In genomic region chr3L:11341920-11342319, dm6 we compare ENCODE assay signal across 2 fruit fly cellular contexts.
TF ChIP-seq lines count a peak whose summit lies in the region.

No protein-coding gene starts in this region.

- TF ChIP-seq CTCF in whole organism, embryonic (GFP tag; optimal IDR thresholded peaks at IDR 0.05; lab: Kevin White, UChicago): no peak

TF ChIP-seq in whole organism, embryonic, 481 proteins besides CTCF, POLR2A, EP300 and RAD21 (continues in another document):
- TF ChIP-seq CG14667 (GFP tag; IDR thresholded peaks at IDR 0.05; lab: Robert Waterston, UW): no peak
- no peak for TF ChIP-seq Sry-δ (GFP tag; optimal IDR thresholded peaks at IDR 0.05; lab: Kevin White, UChicago)
- no peak for TF ChIP-seq cas (GFP tag; IDR thresholded peaks at IDR 0.05; lab: Robert Waterston, UW)
- no peak for TF ChIP-seq jumu (GFP tag; optimal IDR thresholded peaks at IDR 0.05; lab: Kevin White, UChicago)
- TF ChIP-seq sens (GFP tag; lab: Kevin White, UChicago): peak; percentile 63
- TF ChIP-seq Max (GFP tag; optimal IDR thresholded peaks at IDR 0.05; lab: Kevin White, UChicago): no peak
- no peak for TF ChIP-seq CG18011 (GFP tag; optimal IDR thresholded peaks at IDR 0.05; lab: Kevin White, UChicago)
- no peak for TF ChIP-seq CG11247 (GFP tag; IDR thresholded peaks at IDR 0.05; lab: Robert Waterston, UW)
- no peak for TF ChIP-seq pzg (GFP tag; optimal IDR thresholded peaks at IDR 0.05; lab: Kevin White, UChicago)
- TF ChIP-seq Sry-β (GFP tag; optimal IDR thresholded peaks at IDR 0.05; lab: Kevin White, UChicago): no peak
- no peak for TF ChIP-seq tup (GFP tag; optimal IDR thresholded peaks at IDR 0.05; lab: Kevin White, UChicago)
- TF ChIP-seq exex (tag; optimal IDR thresholded peaks at IDR 0.05; lab: Kevin White, UChicago): no peak
- TF ChIP-seq abd-A (tag; optimal IDR thresholded peaks at IDR 0.05; lab: Kevin White, UChicago): peak; percentile 41
- no peak for TF ChIP-seq CG4424 (GFP tag; optimal IDR thresholded peaks at IDR 0.05; lab: Kevin White, UChicago)
- no peak for TF ChIP-seq CG8290 (GFP tag; optimal IDR thresholded peaks at IDR 0.05; lab: Kevin White, UChicago)
- peak in 1 of 2 experiments; percentile 12 for TF ChIP-seq CG8290 (tag; optimal IDR thresholded peaks at IDR 0.05; lab: Kevin White, UChicago)
- TF ChIP-seq sd (tag; optimal IDR thresholded peaks at IDR 0.05; lab: Kevin White, UChicago): peak; percentile 19
- TF ChIP-seq prd (optimal IDR thresholded peaks at IDR 0.05; lab: Kevin White, UChicago): no peak
- TF ChIP-seq prd (GFP tag; IDR thresholded peaks at IDR 0.05; lab: Robert Waterston, UW): no peak
- no peak for TF ChIP-seq Hr78 (GFP tag; optimal IDR thresholded peaks at IDR 0.05; lab: Kevin White, UChicago)
- no peak for TF ChIP-seq br (optimal IDR thresholded peaks at IDR 0.05; lab: Kevin White, UChicago)
- no peak for TF ChIP-seq CG3407 (GFP tag; optimal IDR thresholded peaks at IDR 0.05; lab: Kevin White, UChicago)
- TF ChIP-seq chm (GFP tag; IDR thresholded peaks at IDR 0.05; lab: Robert Waterston, UW): 0 out of 2 replicates have a peak, but pooled peaks have one; percentile 34
- TF ChIP-seq Med (GFP tag; lab: Kevin White, UChicago): peak; percentile 55
- TF ChIP-seq chif (GFP tag; optimal IDR thresholded peaks at IDR 0.05; lab: Kevin White, UChicago): no peak
- no peak for TF ChIP-seq CG18262 (tag; optimal IDR thresholded peaks at IDR 0.05; lab: Kevin White, UChicago)
- no peak for TF ChIP-seq CG8359 (GFP tag; optimal IDR thresholded peaks at IDR 0.05; lab: Kevin White, UChicago; ENCODE audit: borderline replicate concordance)
- no peak for TF ChIP-seq Bteb2 (GFP tag; optimal IDR thresholded peaks at IDR 0.05; lab: Kevin White, UChicago)
- no peak for TF ChIP-seq nerfin-1 (tag; optimal IDR thresholded peaks at IDR 0.05; lab: Kevin White, UChicago)
- no peak for TF ChIP-seq ssp (GFP tag; IDR thresholded peaks at IDR 0.05; lab: Robert Waterston, UW)
- no peak for TF ChIP-seq HLH3B (GFP tag; IDR thresholded peaks at IDR 0.05; lab: Robert Waterston, UW)
- no peak for TF ChIP-seq CG11456 (GFP tag; IDR thresholded peaks at IDR 0.05; lab: Robert Waterston, UW)
- peak; percentile 54 for TF ChIP-seq gsb-n (tag; optimal IDR thresholded peaks at IDR 0.05; lab: Kevin White, UChicago)
- TF ChIP-seq Oaz (GFP tag; IDR thresholded peaks at IDR 0.05; lab: Robert Waterston, UW): no peak
- no peak for TF ChIP-seq Ssrp (tag; optimal IDR thresholded peaks at IDR 0.05; lab: Kevin White, UChicago)
- TF ChIP-seq Sin3A (optimal IDR thresholded peaks at IDR 0.05; lab: Kevin White, UChicago): no peak
- TF ChIP-seq stc (GFP tag; IDR thresholded peaks at IDR 0.05; lab: Robert Waterston, UW): no peak
- TF ChIP-seq Dek (tag; optimal IDR thresholded peaks at IDR 0.05; lab: Kevin White, UChicago): no peak
- no peak for TF ChIP-seq phol (tag; optimal IDR thresholded peaks at IDR 0.05; lab: Kevin White, UChicago)
- no peak for TF ChIP-seq CG8924 (tag; optimal IDR thresholded peaks at IDR 0.05; lab: Kevin White, UChicago)
- no peak for TF ChIP-seq ab (GFP tag; optimal IDR thresholded peaks at IDR 0.05; lab: Kevin White, UChicago)
- TF ChIP-seq gfzf (GFP tag; optimal IDR thresholded peaks at IDR 0.05; lab: Kevin White, UChicago): no peak
- no peak for TF ChIP-seq fru (optimal IDR thresholded peaks at IDR 0.05; lab: Kevin White, UChicago)
- TF ChIP-seq wdn (GFP tag; IDR thresholded peaks at IDR 0.05; lab: Robert Waterston, UW): no peak
- no peak for TF ChIP-seq Camta (GFP tag; optimal IDR thresholded peaks at IDR 0.05; lab: Kevin White, UChicago)
- no peak for TF ChIP-seq CG6683 (GFP tag; optimal IDR thresholded peaks at IDR 0.05; lab: Kevin White, UChicago)
- TF ChIP-seq Ets65A (GFP tag; lab: Kevin White, UChicago): peak; percentile 82
- no peak for TF ChIP-seq dimm (GFP tag; IDR thresholded peaks at IDR 0.05; lab: Robert Waterston, UW)
- no peak for TF ChIP-seq Dref (GFP tag; IDR thresholded peaks at IDR 0.05; lab: Robert Waterston, UW)
- no peak for TF ChIP-seq D19A (tag; optimal IDR thresholded peaks at IDR 0.05; lab: Kevin White, UChicago)

TF ChIP-seq in whole organism, pupa, 21 proteins besides CTCF, POLR2A, EP300 and RAD21:
- TF ChIP-seq CG8159 (tag; optimal IDR thresholded peaks at IDR 0.05; lab: Kevin White, UChicago) (peak; percentile 29), CG32121 (GFP tag; IDR thresholded peaks at IDR 0.05; lab: Robert Waterston, UW) (no peak)
